Worm (Caenorhabditis elegans): ENCODE measurements around the gene str-232.

DNA sequence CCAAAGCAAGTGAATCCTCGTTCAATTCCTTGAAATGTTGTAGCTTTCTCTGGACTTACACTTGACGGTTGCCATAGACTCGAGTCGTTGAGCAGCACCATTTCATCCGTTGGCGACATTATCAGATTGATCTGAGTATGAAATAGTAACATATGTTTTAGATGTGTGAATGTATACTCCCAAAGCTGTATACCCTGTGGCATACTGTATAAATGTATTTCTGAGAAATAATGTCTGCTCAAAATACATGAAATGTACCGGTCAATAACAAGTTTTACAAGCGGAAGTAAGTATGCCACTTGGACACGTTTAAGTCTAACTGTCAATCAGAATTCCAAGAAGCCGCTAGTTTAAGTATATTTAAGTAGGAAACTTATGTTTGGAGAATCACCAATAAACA lies 6.0 kb downstream of the str-232 start, which contains the start of gene str-233:
- TF ChIP-seq unc-39 (tag; optimal IDR thresholded peaks at IDR 0.05) (no peak), nhr-25 (tag; optimal IDR thresholded peaks at IDR 0.05) (no peak), lin-39 (tag; optimal IDR thresholded peaks at IDR 0.05) (no peak)

All from whole organism, L3 larva.